Worm (Caenorhabditis elegans) whole organism, young adult: ENCODE data around the gene Y54G2A.11.

Experiments
- B0019.2 ChIP-seq: fragments of 200-800 bp; sonication (Bioruptor generic); conservative IDR thresholded peaks from 2 replicates; pipeline ENCODE4 v1.3.6; 2022; ENCODE audit warnings: missing genetic modification reagents, missing genetic modification characterization, missing compliant biosample characterization
- B0336.3 ChIP-seq: fragments of 200-800 bp; sonication (Bioruptor generic); IDR thresholded peaks from 2 replicates; pipeline ENCODE4 v1.3.6; 2022; ENCODE audit warnings: missing genetic modification characterization, missing compliant biosample characterization
- C06A6.2 ChIP-seq: fragments of 200-800 bp; sonication (Bioruptor generic); conservative IDR thresholded peaks from 2 replicates; pipeline ENCODE4 v1.3.6; 2022; ENCODE audit warnings: missing genetic modification characterization, missing compliant biosample characterization
- C17E4.6 ChIP-seq: fragments of 200-800 bp; sonication (Bioruptor generic); IDR thresholded peaks from 2 replicates; pipeline ENCODE4 v1.3.6; 2022; ENCODE audit warnings: missing genetic modification reagents, missing genetic modification characterization, missing compliant biosample characterization
- D2030.7 ChIP-seq: fragments of 200-800 bp; sonication (Bioruptor generic); IDR thresholded peaks from 2 replicates; pipeline ENCODE4 v1.3.6; 2022; ENCODE audit warnings: missing genetic modification reagents, missing genetic modification characterization, missing compliant biosample characterization
- F10E7.11 ChIP-seq: sonication (generic microtip); optimal IDR thresholded peaks from 2 replicates; lab custom pipeline; 2017; ENCODE audit warnings: mild to moderate bottlenecking, missing genetic modification characterization, moderate library complexity, missing compliant biosample characterization
- F33H1.4 ChIP-seq: fragments of 200-800 bp; sonication (Bioruptor generic); IDR thresholded peaks from 2 replicates; pipeline ENCODE4 v1.3.6; 2022; ENCODE audit warnings: missing genetic modification reagents, missing genetic modification characterization, missing compliant biosample characterization
- F39B2.1 ChIP-seq: fragments of 200-800 bp; sonication (Bioruptor generic); IDR thresholded peaks from 2 replicates; pipeline ENCODE4 v1.3.6; 2022; ENCODE audit warnings: missing genetic modification reagents, missing genetic modification characterization, missing compliant biosample characterization
- F49E8.2 ChIP-seq: sonication (generic microtip); optimal IDR thresholded peaks from 3 replicates; lab custom pipeline; 2017; ENCODE audit warnings: missing genetic modification characterization, mild to moderate bottlenecking, missing compliant biosample characterization, antibody characterized with exemption, moderate library complexity; ENCODE audit not compliant: insufficient read depth
- F57C9.4 ChIP-seq: sonication (generic microtip); optimal IDR thresholded peaks from 2 replicates; lab custom pipeline; 2017; ENCODE audit warnings: mild to moderate bottlenecking, missing genetic modification characterization, missing compliant biosample characterization
- K11D2.4 ChIP-seq: fragments of 200-800 bp; sonication (Bioruptor generic); IDR thresholded peaks from 2 replicates; pipeline ENCODE4 v1.3.6; 2022; ENCODE audit warnings: missing genetic modification reagents, missing genetic modification characterization, missing compliant biosample characterization
- T26A5.8 ChIP-seq: sonication (generic microtip); optimal IDR thresholded peaks from 2 replicates; lab custom pipeline; 2016; ENCODE audit warnings: missing genetic modification characterization, missing compliant biosample characterization
- Y53G8AR.9 ChIP-seq: fragments of 200-800 bp; sonication (Bioruptor generic); conservative IDR thresholded peaks from 2 replicates; pipeline ENCODE4 v1.3.6; 2022; ENCODE audit warnings: missing genetic modification reagents, missing genetic modification characterization, missing compliant biosample characterization
- Y56A3A.18 ChIP-seq: fragments of 200-800 bp; sonication (Bioruptor generic); IDR thresholded peaks from 2 replicates; pipeline ENCODE4 v1.3.6; 2022; ENCODE audit warnings: missing genetic modification reagents, missing genetic modification characterization, missing compliant biosample characterization
- ama-1 ChIP-seq, 3 experiments: fragments of 150-350 bp in 1 of 3; sonication (generic microtip) in 2 of 3; optimal IDR thresholded peaks; 2 replicates each; lab custom pipeline; 2014 to 2018; ENCODE audit warnings: missing biosample characterization in 2 of 3, missing genetic modification characterization in 2 of 3, missing genetic modification reagents in 2 of 3
- aptf-2 ChIP-seq: fragments of 200-800 bp; sonication (Bioruptor generic); conservative IDR thresholded peaks from 2 replicates; pipeline ENCODE4 v1.3.6; 2022; ENCODE audit warnings: missing genetic modification reagents, missing genetic modification characterization, missing compliant biosample characterization
- aptf-3 ChIP-seq: fragments of 200-800 bp; sonication (Bioruptor generic); IDR thresholded peaks from 2 replicates; pipeline ENCODE4 v1.3.6; 2022; ENCODE audit warnings: missing genetic modification characterization, missing compliant biosample characterization
- attf-3 ChIP-seq: fragments of 200-800 bp; sonication (Bioruptor generic); conservative IDR thresholded peaks from 2 replicates; pipeline ENCODE4 v1.3.6; 2022; ENCODE audit warnings: missing genetic modification reagents, missing genetic modification characterization, missing compliant biosample characterization
- attf-5 ChIP-seq: fragments of 200-800 bp; sonication (Bioruptor generic); optimal IDR thresholded peaks from 2 replicates; lab custom pipeline; 2018; ENCODE audit warnings: mild to moderate bottlenecking, missing genetic modification characterization, missing compliant biosample characterization
- ccch-3 ChIP-seq: fragments of 200-800 bp; sonication (Bioruptor generic); optimal IDR thresholded peaks from 2 replicates; lab custom pipeline; 2018; ENCODE audit warnings: mild to moderate bottlenecking, missing genetic modification characterization, missing compliant biosample characterization
- dpff-1 ChIP-seq: sonication (generic microtip); optimal IDR thresholded peaks from 2 replicates; lab custom pipeline; 2017; ENCODE audit warnings: mild to moderate bottlenecking, missing genetic modification characterization, missing compliant biosample characterization
- ekl-4 ChIP-seq: fragments of 200-800 bp; sonication (Bioruptor generic); IDR thresholded peaks from 2 replicates; pipeline ENCODE4 v1.3.6; 2022; ENCODE audit warnings: missing genetic modification reagents, missing genetic modification characterization, missing compliant biosample characterization
- ets-4 ChIP-seq: fragments of 200-800 bp; sonication (Bioruptor generic); optimal IDR thresholded peaks from 2 replicates; lab custom pipeline; 2018; ENCODE audit warnings: mild to moderate bottlenecking, missing genetic modification characterization, missing compliant biosample characterization
- him-1 ChIP-seq: sonication (generic microtip); optimal IDR thresholded peaks from 2 replicates; lab custom pipeline; 2016; ENCODE audit warnings: missing genotype, missing genetic modification reagents, missing genetic modification characterization, missing compliant biosample characterization
- hlh-12 ChIP-seq: sonication (generic microtip); optimal IDR thresholded peaks from 2 replicates; lab custom pipeline; 2016; ENCODE audit warnings: missing genetic modification characterization, missing compliant biosample characterization
- hmg-20 ChIP-seq: fragments of 200-800 bp; sonication (Bioruptor generic); IDR thresholded peaks from 2 replicates; pipeline ENCODE4 v1.3.6; 2022; ENCODE audit warnings: missing genetic modification reagents, missing genetic modification characterization, missing compliant biosample characterization
- lag-1 ChIP-seq: fragments of 200-800 bp; sonication (Bioruptor generic); IDR thresholded peaks from 2 replicates; pipeline ENCODE4 v1.3.6; 2022; ENCODE audit warnings: missing genetic modification reagents, missing genetic modification characterization, missing compliant biosample characterization
- lir-1 ChIP-seq: fragments of 200-800 bp; sonication (Bioruptor generic); conservative IDR thresholded peaks from 2 replicates; pipeline ENCODE4 v1.3.6; 2022; ENCODE audit warnings: missing genetic modification reagents, missing genetic modification characterization, missing compliant biosample characterization
- lsl-1 ChIP-seq: fragments of 200-800 bp; sonication (Bioruptor generic); optimal IDR thresholded peaks from 2 replicates; lab custom pipeline; 2018; ENCODE audit warnings: mild to moderate bottlenecking, missing genetic modification characterization, moderate library complexity, missing compliant biosample characterization
- lsy-27 ChIP-seq: sonication (generic microtip); optimal IDR thresholded peaks from 2 replicates; lab custom pipeline; 2017; ENCODE audit warnings: missing genetic modification characterization, mild to moderate bottlenecking, missing compliant biosample characterization, antibody characterized with exemption, missing genotype, borderline replicate concordance; ENCODE audit not compliant: insufficient read depth
- madf-8 ChIP-seq: fragments of 200-800 bp; sonication (Bioruptor generic); conservative IDR thresholded peaks from 2 replicates; pipeline ENCODE4 v1.3.6; 2022; ENCODE audit warnings: missing genetic modification reagents, missing genetic modification characterization, missing compliant biosample characterization
- mcd-1 ChIP-seq: fragments of 200-800 bp; sonication (Bioruptor generic); IDR thresholded peaks from 2 replicates; pipeline ENCODE4 v1.3.6; 2022; ENCODE audit warnings: missing genetic modification reagents, missing genetic modification characterization, missing compliant biosample characterization
- nfya-2 ChIP-seq: fragments of 200-800 bp; sonication (Bioruptor generic); IDR thresholded peaks from 2 replicates; pipeline ENCODE4 v1.3.6; 2022; ENCODE audit warnings: missing genetic modification reagents, missing genetic modification characterization, missing compliant biosample characterization
- nhr-120 ChIP-seq: fragments of 200-800 bp; sonication (Bioruptor generic); IDR thresholded peaks from 2 replicates; pipeline ENCODE4 v1.3.6; 2022; ENCODE audit warnings: missing genetic modification characterization, missing compliant biosample characterization
- nhr-80 ChIP-seq: sonication (generic microtip); optimal IDR thresholded peaks from 2 replicates; lab custom pipeline; 2016; ENCODE audit warnings: missing genetic modification characterization, missing compliant biosample characterization
- repo-1 ChIP-seq: sonication (generic microtip); optimal IDR thresholded peaks from 2 replicates; lab custom pipeline; 2017; ENCODE audit warnings: mild to moderate bottlenecking, missing genetic modification characterization, missing compliant biosample characterization
- snpc-1.3 ChIP-seq: sonication (generic microtip); optimal IDR thresholded peaks from 2 replicates; lab custom pipeline; 2017; ENCODE audit warnings: missing genetic modification characterization, mild to moderate bottlenecking, missing compliant biosample characterization, antibody characterized with exemption, moderate library complexity, missing genotype, missing genetic modification reagents; ENCODE audit not compliant: insufficient read depth
- snpc-3.4 ChIP-seq: sonication (generic microtip); optimal IDR thresholded peaks from 2 replicates; lab custom pipeline; 2017; ENCODE audit warnings: missing genetic modification characterization, mild to moderate bottlenecking, missing compliant biosample characterization, antibody characterized with exemption, moderate library complexity, missing genotype, missing genetic modification reagents
- sptf-2 ChIP-seq: fragments of 200-800 bp; sonication (Bioruptor generic); optimal IDR thresholded peaks from 2 replicates; lab custom pipeline; 2018; ENCODE audit warnings: mild to moderate bottlenecking, missing genetic modification characterization, missing compliant biosample characterization
- unc-130 ChIP-seq: sonication (generic microtip); optimal IDR thresholded peaks from 2 replicates; lab custom pipeline; 2016; ENCODE audit warnings: missing genetic modification reagents, missing genetic modification characterization, missing compliant biosample characterization
- unc-62 ChIP-seq: fragments of 150-350 bp; optimal IDR thresholded peaks from 2 replicates; lab custom pipeline; 2014; ENCODE audit warnings: missing biosample characterization, missing genetic modification reagents, missing genetic modification characterization
- zfh-2 ChIP-seq: fragments of 200-800 bp; sonication (Bioruptor generic); conservative IDR thresholded peaks from 2 replicates; pipeline ENCODE4 v1.3.6; 2022; ENCODE audit warnings: missing genetic modification reagents, missing genetic modification characterization, missing compliant biosample characterization
- ztf-26 ChIP-seq: sonication (generic microtip); optimal IDR thresholded peaks from 2 replicates; lab custom pipeline; 2017; ENCODE audit warnings: missing genetic modification characterization, missing compliant biosample characterization
- ztf-28 ChIP-seq: fragments of 200-800 bp; sonication (Bioruptor generic); IDR thresholded peaks from 2 replicates; pipeline ENCODE4 v1.3.6; 2022; ENCODE audit warnings: missing genetic modification reagents, missing genetic modification characterization, missing compliant biosample characterization
- ztf-3 ChIP-seq: fragments of 200-800 bp; sonication (Bioruptor generic); optimal IDR thresholded peaks from 2 replicates; lab custom pipeline; 2018; ENCODE audit warnings: mild to moderate bottlenecking, missing genetic modification characterization, missing compliant biosample characterization

Gene Y54G2A.11

DNA sequence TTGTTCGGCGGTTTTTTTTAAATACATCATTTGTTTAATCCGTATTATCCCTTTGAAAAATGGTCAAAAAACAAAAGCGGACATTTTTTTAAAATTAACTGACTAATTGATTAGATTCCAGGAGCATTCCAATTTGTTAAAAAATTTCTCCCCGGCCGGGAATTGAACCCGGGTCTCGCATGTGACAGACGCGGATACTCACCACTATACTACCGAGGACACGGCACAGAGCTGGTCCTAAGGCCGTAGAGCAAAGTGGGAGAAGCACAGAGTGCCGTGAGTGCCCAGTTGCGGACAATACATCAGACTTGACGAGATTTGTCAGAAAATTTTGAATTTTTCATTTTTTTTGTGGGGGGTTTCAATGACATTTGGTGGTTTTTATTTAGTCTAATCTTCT, 29.4 kb upstream of the Y54G2A.11 start (continued):
- TF ChIP-seq D2030.7 (GFP tag; lab: Robert Waterston, UW) (peak; percentile 77), C17E4.6 (GFP tag; lab: Robert Waterston, UW) (no peak), F39B2.1 (GFP tag; lab: Robert Waterston, UW) (no peak), ztf-28 (GFP tag; lab: Robert Waterston, UW) (0 out of 2 replicates have a peak, but pooled peaks have one; percentile 25), snpc-3.4 (peak; percentile 80), sptf-2 (no peak), Y56A3A.18 (GFP tag; lab: Robert Waterston, UW) (no peak), lir-1 (no peak), lsl-1 (peak; percentile 32), C06A6.2 (GFP tag; lab: Robert Waterston, UW) (no peak), K11D2.4 (GFP tag; lab: Robert Waterston, UW) (0 out of 2 replicates have a peak, but pooled peaks have one; percentile 28), unc-130 (GFP tag; lab: Kevin White, UChicago) (no peak), hlh-12 (tag; lab: Kevin White, UChicago) (no peak), him-1 (tag; lab: Kevin White, UChicago) (peak; percentile 46), ets-4 (no peak), nhr-120 (GFP tag; lab: Robert Waterston, UW) (no peak), ztf-26 (tag; lab: Kevin White, UChicago) (no peak), T26A5.8 (tag; lab: Kevin White, UChicago) (no peak), unc-62 (GFP tag; lab: Kevin White, UChicago) (no peak), snpc-1.3 (tag; lab: Kevin White, UChicago) (peak; percentile 62), aptf-3 (GFP tag; lab: Robert Waterston, UW) (no peak), hmg-20 (GFP tag; lab: Robert Waterston, UW) (no peak), dpff-1 (tag; lab: Kevin White, UChicago) (no peak), lsy-27 (tag; lab: Kevin White, UChicago) (no peak), F33H1.4 (GFP tag; lab: Robert Waterston, UW) (peak; percentile 38; the same call in 1 of the 2 replicates), F10E7.11 (tag; lab: Kevin White, UChicago) (no peak), repo-1 (no peak), mcd-1 (GFP tag; lab: Robert Waterston, UW) (peak; percentile 49; the same call in 1 of the 2 replicates), B0336.3 (GFP tag; lab: Robert Waterston, UW) (no peak), attf-3 (GFP tag; lab: Robert Waterston, UW) (no peak; the same call in 1 of the 2 replicates), F49E8.2 (peak; percentile 68), B0019.2 (no peak), nhr-80 (peak; percentile 23), ccch-3 (no peak), nfya-2 (no peak), lag-1 (no peak), attf-5 (GFP tag; lab: Kevin White, UChicago) (peak; percentile 11), zfh-2 (no peak), aptf-2 (GFP tag; lab: Robert Waterston, UW) (no peak), F57C9.4 (tag; lab: Kevin White, UChicago) (no peak), madf-8 (GFP tag; lab: Robert Waterston, UW) (no peak), ekl-4 (GFP tag; lab: Robert Waterston, UW) (no peak), ztf-3 (GFP tag; lab: Kevin White, UChicago) (no peak), ama-1 (optimal IDR thresholded peaks at IDR 0.05; lab: Kevin White, UChicago) (no peak), ama-1 (GFP tag; optimal IDR thresholded peaks at IDR 0.05; lab: Kevin White, UChicago) (peak in 1 of 2 experiments; percentile 54), Y53G8AR.9 (GFP tag; lab: Robert Waterston, UW) (0 out of 2 replicates have a peak, but pooled peaks have one; percentile 19)
- TF ChIP-seq, all 124 proteins: peak for 45
